Fruit fly (Drosophila melanogaster) whole organism, prepupa: ENCODE measurements around the gene CG15258.
A peak's percentile ranks its signal among the peaks of the same experiment; 100 is the strongest.

Experiments
- Blimp-1 ChIP-seq: fragments of 200-800 bp; sonication (Bioruptor generic); optimal IDR thresholded peaks from 3 replicates; lab custom pipeline; 2017; ENCODE audit warnings: missing biosample characterization, missing genetic modification characterization, mild to moderate bottlenecking, moderate library complexity, missing genetic modification reagents
- CG10631 ChIP-seq: fragments of 200-800 bp; sonication (Bioruptor generic); optimal IDR thresholded peaks from 2 replicates; lab custom pipeline; 2016; ENCODE audit warnings: missing biosample characterization, missing genetic modification characterization
- CG10669 ChIP-seq: fragments of 200-800 bp; sonication (Bioruptor generic); optimal IDR thresholded peaks from 3 replicates; lab custom pipeline; 2018; ENCODE audit warnings: missing biosample characterization, mild to moderate bottlenecking, missing genetic modification characterization, moderate library complexity
- CG11294 ChIP-seq: fragments of 200-800 bp; sonication (Bioruptor generic); IDR thresholded peaks from 2 replicates; pipeline ENCODE4 v1.3.6; 2022; ENCODE audit warnings: missing biosample characterization, missing genetic modification characterization
- CG11762 ChIP-seq: fragments of 200-800 bp; sonication (Bioruptor generic); optimal IDR thresholded peaks from 3 replicates; lab custom pipeline; 2016; ENCODE audit warnings: missing biosample characterization, missing genetic modification characterization; ENCODE audit not compliant: insufficient read depth
- CG11902 ChIP-seq: fragments of 200-800 bp; sonication (Bioruptor generic); optimal IDR thresholded peaks from 3 replicates; lab custom pipeline; 2016; ENCODE audit warnings: missing biosample characterization, missing genetic modification characterization
- CG16779 ChIP-seq: fragments of 200-800 bp; sonication (Bioruptor generic); optimal IDR thresholded peaks from 3 replicates; lab custom pipeline; 2017; ENCODE audit warnings: missing biosample characterization, mild to moderate bottlenecking, missing genetic modification characterization
- CG3032 ChIP-seq: fragments of 200-800 bp; optimal IDR thresholded peaks from 2 replicates; lab custom pipeline; 2019; ENCODE audit warnings: missing biosample characterization, mild to moderate bottlenecking, missing genetic modification characterization, moderate library complexity
- CG31627 ChIP-seq: fragments of 200-800 bp; sonication (Bioruptor generic); optimal IDR thresholded peaks from 3 replicates; lab custom pipeline; 2016; ENCODE audit warnings: missing biosample characterization, missing genetic modification characterization
- CG32006 ChIP-seq: fragments of 200-800 bp; sonication (Bioruptor generic); optimal IDR thresholded peaks from 3 replicates; lab custom pipeline; 2017; ENCODE audit warnings: missing biosample characterization, mild to moderate bottlenecking, missing genetic modification characterization
- CG34406 ChIP-seq: fragments of 200-800 bp; sonication (Bioruptor generic); optimal IDR thresholded peaks from 3 replicates; lab custom pipeline; 2016; ENCODE audit warnings: missing biosample characterization, missing genetic modification characterization
- CG3919 ChIP-seq: fragments of 200-800 bp; sonication (Bioruptor generic); optimal IDR thresholded peaks from 3 replicates; lab custom pipeline; 2016; ENCODE audit warnings: missing biosample characterization, missing genetic modification characterization
- CG4318 ChIP-seq: fragments of 200-800 bp; sonication (Bioruptor generic); optimal IDR thresholded peaks from 3 replicates; lab custom pipeline; 2017; ENCODE audit warnings: missing biosample characterization, mild to moderate bottlenecking, missing genetic modification characterization
- CG6163 ChIP-seq: fragments of 200-800 bp; sonication (Bioruptor generic); IDR thresholded peaks from 3 replicates; pipeline ENCODE4 v1.3.6; 2022; ENCODE audit warnings: missing biosample characterization, missing genetic modification characterization
- CG6792 ChIP-seq: fragments of 200-800 bp; sonication (Bioruptor generic); optimal IDR thresholded peaks from 3 replicates; lab custom pipeline; 2016; ENCODE audit warnings: missing biosample characterization, missing genetic modification characterization
- CG6808 ChIP-seq: fragments of 200-800 bp; sonication (Bioruptor generic); optimal IDR thresholded peaks from 3 replicates; lab custom pipeline; 2017; ENCODE audit warnings: missing biosample characterization, missing genetic modification characterization, mild to moderate bottlenecking, moderate library complexity, missing genetic modification reagents
- CG6854 ChIP-seq: fragments of 200-800 bp; sonication (Bioruptor generic); optimal IDR thresholded peaks from 2 replicates; lab custom pipeline; 2017; ENCODE audit warnings: missing biosample characterization, mild to moderate bottlenecking, missing genetic modification characterization
- CG7368 ChIP-seq: fragments of 200-800 bp; sonication (Bioruptor generic); optimal IDR thresholded peaks from 3 replicates; lab custom pipeline; 2016; ENCODE audit warnings: missing biosample characterization, missing genetic modification characterization
- CG8119 ChIP-seq: fragments of 200-800 bp; sonication (Bioruptor generic); IDR thresholded peaks from 3 replicates; pipeline ENCODE4 v1.3.6; 2022; ENCODE audit warnings: missing biosample characterization, missing genetic modification characterization
- CG8319 ChIP-seq: fragments of 200-800 bp; sonication (Bioruptor generic); optimal IDR thresholded peaks from 3 replicates; lab custom pipeline; 2016; ENCODE audit warnings: missing biosample characterization, missing genetic modification characterization
- CG8632 ChIP-seq: fragments of 200-800 bp; sonication (Bioruptor generic); optimal IDR thresholded peaks from 3 replicates; lab custom pipeline; 2016; ENCODE audit warnings: missing biosample characterization, missing genetic modification characterization
- CG9139 ChIP-seq: fragments of 200-800 bp; sonication (Bioruptor generic); optimal IDR thresholded peaks from 3 replicates; lab custom pipeline; 2017; ENCODE audit warnings: missing biosample characterization, mild to moderate bottlenecking, missing genetic modification characterization
- Eip75B ChIP-seq: fragments of 200-800 bp; sonication (Bioruptor generic); optimal IDR thresholded peaks from 3 replicates; lab custom pipeline; 2016; ENCODE audit warnings: missing biosample characterization, missing genetic modification characterization
- Eip78C ChIP-seq: fragments of 200-800 bp; sonication (Bioruptor generic); peaks from one replicate; lab custom pipeline; 2016; ENCODE audit warnings: missing biosample characterization, missing genetic modification characterization
- Eip93F ChIP-seq: fragments of 200-800 bp; sonication (Bioruptor generic); optimal IDR thresholded peaks from 2 replicates; lab custom pipeline; 2016; ENCODE audit warnings: missing biosample characterization, mild to moderate bottlenecking, missing genetic modification characterization
- Ets21C ChIP-seq: fragments of 200-800 bp; sonication (Bioruptor generic); optimal IDR thresholded peaks from 3 replicates; lab custom pipeline; 2016; ENCODE audit warnings: missing biosample characterization, missing genetic modification characterization
- Ets96B ChIP-seq: fragments of 200-800 bp; optimal IDR thresholded peaks from 2 replicates; lab custom pipeline; 2019; ENCODE audit warnings: missing biosample characterization, mild to moderate bottlenecking, missing genetic modification characterization, moderate library complexity
- Gug ChIP-seq: fragments of 200-800 bp; sonication (Bioruptor generic); IDR thresholded peaks from 2 replicates; pipeline ENCODE4 v1.3.6; 2022; ENCODE audit warnings: missing biosample characterization, missing genetic modification characterization
- Hr38 ChIP-seq: sonication (Bioruptor generic); optimal IDR thresholded peaks from 2 replicates; lab custom pipeline; 2016; ENCODE audit warnings: missing biosample characterization, missing genetic modification characterization
- Hr4 ChIP-seq: fragments of 200-800 bp; sonication (Bioruptor generic); optimal IDR thresholded peaks from 3 replicates; lab custom pipeline; 2016; ENCODE audit warnings: missing biosample characterization, missing genetic modification characterization
- Lpt ChIP-seq: fragments of 200-800 bp; sonication (Bioruptor generic); optimal IDR thresholded peaks from 3 replicates; lab custom pipeline; 2016; ENCODE audit warnings: missing biosample characterization, missing genetic modification characterization
- Met ChIP-seq: fragments of 200-800 bp; sonication (Bioruptor generic); optimal IDR thresholded peaks from 3 replicates; lab custom pipeline; 2016; ENCODE audit warnings: missing biosample characterization, missing genetic modification characterization
- OdsH ChIP-seq: fragments of 200-800 bp; sonication (Bioruptor generic); optimal IDR thresholded peaks from 3 replicates; lab custom pipeline; 2016; ENCODE audit warnings: missing biosample characterization, missing genetic modification characterization
- Smox ChIP-seq: fragments of 200-800 bp; sonication (Bioruptor generic); optimal IDR thresholded peaks from 3 replicates; lab custom pipeline; 2016; ENCODE audit warnings: missing biosample characterization, missing genetic modification characterization
- Sox102F ChIP-seq: fragments of 200-800 bp; sonication (Bioruptor generic); optimal IDR thresholded peaks from 2 replicates; lab custom pipeline; 2016; ENCODE audit warnings: missing biosample characterization, mild to moderate bottlenecking, missing genetic modification characterization
- Sox14 ChIP-seq: fragments of 200-800 bp; sonication (Bioruptor generic); optimal IDR thresholded peaks from 3 replicates; lab custom pipeline; 2016; ENCODE audit warnings: missing biosample characterization, missing genetic modification characterization
- Sox15 ChIP-seq: fragments of 200-800 bp; sonication (Bioruptor generic); optimal IDR thresholded peaks from 3 replicates; lab custom pipeline; 2016; ENCODE audit warnings: missing biosample characterization, missing genetic modification characterization
- achi ChIP-seq: fragments of 200-800 bp; sonication (Bioruptor generic); optimal IDR thresholded peaks from 3 replicates; lab custom pipeline; 2016; ENCODE audit warnings: missing biosample characterization, missing genetic modification characterization
- cyc ChIP-seq: fragments of 200-800 bp; sonication (Bioruptor generic); optimal IDR thresholded peaks from 3 replicates; lab custom pipeline; 2016; ENCODE audit warnings: missing biosample characterization, missing genetic modification characterization
- dac ChIP-seq: fragments of 200-800 bp; sonication (Bioruptor generic); optimal IDR thresholded peaks from 2 replicates; lab custom pipeline; 2017; ENCODE audit warnings: missing biosample characterization, mild to moderate bottlenecking, missing genetic modification characterization
- dsx ChIP-seq: fragments of 200-800 bp; optimal IDR thresholded peaks from 3 replicates; lab custom pipeline; 2019; ENCODE audit warnings: missing biosample characterization, mild to moderate bottlenecking, missing genetic modification characterization, moderate library complexity; ENCODE audit not compliant: poor library complexity, severe bottlenecking
- eg ChIP-seq: fragments of 200-800 bp; sonication (Bioruptor generic); IDR thresholded peaks from 3 replicates; pipeline ENCODE4 v1.3.6; 2022; ENCODE audit warnings: missing biosample characterization, missing genetic modification characterization
- esn ChIP-seq: fragments of 200-800 bp; sonication (Bioruptor generic); optimal IDR thresholded peaks from 2 replicates; lab custom pipeline; 2016; ENCODE audit warnings: missing biosample characterization, mild to moderate bottlenecking, missing genetic modification characterization, moderate library complexity
- fd59A ChIP-seq: fragments of 200-800 bp; sonication (Bioruptor generic); optimal IDR thresholded peaks from 2 replicates; lab custom pipeline; 2017; ENCODE audit warnings: missing biosample characterization, mild to moderate bottlenecking, missing genetic modification characterization, missing genetic modification reagents
- fd85E ChIP-seq: fragments of 200-800 bp; sonication (Bioruptor generic); optimal IDR thresholded peaks from 3 replicates; lab custom pipeline; 2016; ENCODE audit warnings: missing biosample characterization, missing genetic modification characterization
- lz ChIP-seq: fragments of 200-800 bp; sonication (Bioruptor generic); optimal IDR thresholded peaks from 3 replicates; lab custom pipeline; 2016; ENCODE audit warnings: missing biosample characterization, missing genetic modification characterization
- net ChIP-seq: fragments of 200-800 bp; sonication (Bioruptor generic); optimal IDR thresholded peaks from 3 replicates; lab custom pipeline; 2016; ENCODE audit warnings: missing biosample characterization, missing genetic modification characterization
- pdm3 ChIP-seq: fragments of 200-800 bp; sonication (Bioruptor generic); optimal IDR thresholded peaks from 3 replicates; lab custom pipeline; 2016; ENCODE audit warnings: missing biosample characterization, missing genetic modification characterization
- salr ChIP-seq, 2 experiments: fragments of 200-800 bp; sonication (Bioruptor generic); optimal IDR thresholded peaks; 3 replicates each; lab custom pipeline; 2016 to 2018; ENCODE audit warnings: missing biosample characterization in 2 of 2, missing genetic modification characterization in 2 of 2, mild to moderate bottlenecking in 1 of 2
- spab ChIP-seq: fragments of 200-800 bp; sonication (Bioruptor generic); optimal IDR thresholded peaks from 2 replicates; lab custom pipeline; 2017; ENCODE audit warnings: missing biosample characterization, mild to moderate bottlenecking, missing genetic modification characterization, missing genetic modification reagents
- svp ChIP-seq: fragments of 200-800 bp; sonication (Bioruptor generic); peaks from one replicate; lab custom pipeline; 2016; ENCODE audit warnings: missing biosample characterization, missing genetic modification characterization
- topi ChIP-seq: fragments of 200-800 bp; sonication (Bioruptor generic); optimal IDR thresholded peaks from 3 replicates; lab custom pipeline; 2016; ENCODE audit warnings: missing biosample characterization, missing genetic modification characterization
- vri ChIP-seq: fragments of 200-800 bp; sonication (Bioruptor generic); optimal IDR thresholded peaks from 3 replicates; lab custom pipeline; 2016; ENCODE audit warnings: missing biosample characterization, mild to moderate bottlenecking, missing genetic modification characterization

Gene CG15258

dm6 chr2L:15388980-15389379, 27.6 kb upstream of the CG15258 start:
- peak; percentile 88 for TF ChIP-seq Ets96B (tag; lab: Kevin White, UChicago)
- no peak for TF ChIP-seq CG11294 (GFP tag; lab: Robert Waterston, UW)
- TF ChIP-seq topi = peak; percentile 85
- peak; percentile 48; the same call in 1 of the 3 replicates for TF ChIP-seq CG6163 (GFP tag; lab: Robert Waterston, UW)
- peak; percentile 39 for TF ChIP-seq CG11902
- peak; percentile 94 for TF ChIP-seq Eip78C (GFP tag; lab: Kevin White, UChicago)
- peak; percentile 85 for TF ChIP-seq dsx (GFP tag; lab: Kevin White, UChicago)
- TF ChIP-seq Sox15 (GFP tag; lab: Kevin White, UChicago) = peak; percentile 38
- peak; percentile 83 for TF ChIP-seq spab (GFP tag; lab: Kevin White, UChicago)
- TF ChIP-seq CG11762 (GFP tag; lab: Kevin White, UChicago) = no peak
- TF ChIP-seq Blimp-1 (GFP tag; lab: Kevin White, UChicago) = peak; percentile 53
- TF ChIP-seq CG8119 (GFP tag; lab: Robert Waterston, UW) = no peak
- TF ChIP-seq CG6854 (GFP tag; lab: Kevin White, UChicago) = peak; percentile 10
- peak; percentile 72 for TF ChIP-seq Eip75B
- no peak for TF ChIP-seq eg (GFP tag; lab: Robert Waterston, UW)
- peak; percentile 36 for TF ChIP-seq net (GFP tag; lab: Kevin White, UChicago)
- TF ChIP-seq OdsH (GFP tag; lab: Kevin White, UChicago) = peak; percentile 66
- peak; percentile 65 for TF ChIP-seq Sox14
- TF ChIP-seq cyc (GFP tag; lab: Kevin White, UChicago) = peak; percentile 67
- TF ChIP-seq Smox (GFP tag; lab: Kevin White, UChicago) = peak; percentile 84
- peak; percentile 87 for TF ChIP-seq fd59A (GFP tag; lab: Kevin White, UChicago)
- peak; percentile 91 for TF ChIP-seq CG3032 (tag; lab: Kevin White, UChicago)
- TF ChIP-seq Hr38 (GFP tag; lab: Kevin White, UChicago) = no peak
- TF ChIP-seq CG6792 (GFP tag; lab: Kevin White, UChicago) = peak; percentile 65
- peak; percentile 71 for TF ChIP-seq CG31627
- TF ChIP-seq Eip93F = peak; percentile 20
- TF ChIP-seq CG9139 (GFP tag; lab: Kevin White, UChicago) = peak; percentile 74
- peak in 1 of 2 experiments; percentile 68 for TF ChIP-seq salr (GFP tag; optimal IDR thresholded peaks at IDR 0.05; lab: Kevin White, UChicago)
- TF ChIP-seq Gug (GFP tag; lab: Robert Waterston, UW) = no peak
- peak; percentile 91 for TF ChIP-seq svp (GFP tag; lab: Kevin White, UChicago)
- no peak for TF ChIP-seq fd85E (GFP tag; lab: Kevin White, UChicago)
- peak; percentile 85 for TF ChIP-seq Met (GFP tag; lab: Kevin White, UChicago)
- peak; percentile 58 for TF ChIP-seq CG8632 (GFP tag; lab: Kevin White, UChicago)
- TF ChIP-seq Lpt (GFP tag; lab: Kevin White, UChicago) = no peak
- peak; percentile 83 for TF ChIP-seq CG10669 (GFP tag; lab: Kevin White, UChicago)
- no peak for TF ChIP-seq CG4318 (GFP tag; lab: Kevin White, UChicago)
- TF ChIP-seq CG32006 (GFP tag; lab: Kevin White, UChicago) = no peak
- peak; percentile 34 for TF ChIP-seq CG8319 (GFP tag; lab: Kevin White, UChicago)
- peak; percentile 81 for TF ChIP-seq Sox102F
- peak; percentile 62 for TF ChIP-seq achi
- peak; percentile 76 for TF ChIP-seq vri (GFP tag; lab: Kevin White, UChicago)
- peak; percentile 59 for TF ChIP-seq Ets21C (GFP tag; lab: Kevin White, UChicago)
- TF ChIP-seq CG10631 = peak; percentile 60
- TF ChIP-seq lz (GFP tag; lab: Kevin White, UChicago) = peak; percentile 67
- TF ChIP-seq Hr4 (GFP tag; lab: Kevin White, UChicago) = no peak
- peak; percentile 63 for TF ChIP-seq CG7368 (GFP tag; lab: Kevin White, UChicago)
- TF ChIP-seq CG34406 (GFP tag; lab: Kevin White, UChicago) = peak; percentile 53
- TF ChIP-seq CG16779 (tag; lab: Kevin White, UChicago) = no peak
- TF ChIP-seq esn = peak; percentile 86
- peak; percentile 43 for TF ChIP-seq CG3919 (GFP tag; lab: Kevin White, UChicago)
- peak; percentile 50 for TF ChIP-seq pdm3 (GFP tag; lab: Kevin White, UChicago)
- TF ChIP-seq CG6808 (GFP tag; lab: Kevin White, UChicago) = peak; percentile 89
- TF ChIP-seq dac (GFP tag; lab: Kevin White, UChicago) = no peak
